Worm (Caenorhabditis elegans) whole organism, L3 larva: Measurements from ENCODE around the gene ugt-16.
A peak's percentile ranks its signal among the peaks of the same experiment; 100 is the strongest.

Experiments
- R02D3.7 ChIP-seq: fragments of 150-350 bp; optimal IDR thresholded peaks from 2 replicates; lab custom pipeline; 2014; ENCODE audit warnings: missing biosample characterization, missing genetic modification characterization
- ZK546.5 ChIP-seq: sonication (generic microtip); optimal IDR thresholded peaks from 2 replicates; lab custom pipeline; 2017; ENCODE audit warnings: missing biosample characterization, missing genetic modification characterization
- aly-2 ChIP-seq: fragments of 150-350 bp; optimal IDR thresholded peaks from 2 replicates; lab custom pipeline; 2014; ENCODE audit warnings: missing biosample characterization, missing genetic modification characterization
- ama-1 ChIP-seq: fragments of 150-350 bp; optimal IDR thresholded peaks from 2 replicates; lab custom pipeline; 2018
- ceh-28 ChIP-seq: fragments of 150-350 bp; optimal IDR thresholded peaks from 2 replicates; lab custom pipeline; 2014; ENCODE audit warnings: missing biosample characterization, missing genetic modification reagents, missing genetic modification characterization
- egl-5 ChIP-seq: fragments of 150-350 bp; optimal IDR thresholded peaks from 2 replicates; lab custom pipeline; 2017; ENCODE audit warnings: missing biosample characterization, missing genetic modification reagents, missing genetic modification characterization, inconsistent platforms
- elt-1 ChIP-seq: fragments of 150-350 bp; optimal IDR thresholded peaks from 2 replicates; lab custom pipeline; 2014; ENCODE audit warnings: missing biosample characterization, missing genetic modification characterization
- elt-2 ChIP-seq: sonication (generic microtip); optimal IDR thresholded peaks from 2 replicates; lab custom pipeline; 2016; ENCODE audit warnings: missing genetic modification reagents, mild to moderate bottlenecking, missing genetic modification characterization, missing compliant biosample characterization
- elt-3 ChIP-seq, 3 experiments: fragments of 150-350 bp in 1 of 3; sonication (generic microtip) in 2 of 3; optimal IDR thresholded peaks; 2 replicates in 2 of 3; 4 replicates in 1 of 3; lab custom pipeline; 2014 to 2017; ENCODE audit warnings: missing biosample characterization in 3 of 3, missing genetic modification characterization in 3 of 3
- eor-1 ChIP-seq, 2 experiments: fragments of 150-350 bp; optimal IDR thresholded peaks; 2 replicates each; lab custom pipeline; 2014 to 2018; ENCODE audit warnings: missing biosample characterization in 2 of 2, missing genetic modification characterization in 2 of 2
- fkh-10 ChIP-seq: sonication (generic microtip); optimal IDR thresholded peaks from 2 replicates; lab custom pipeline; 2017; ENCODE audit warnings: missing biosample characterization, missing genetic modification reagents, missing genetic modification characterization
- fkh-2 ChIP-seq: fragments of 150-350 bp; optimal IDR thresholded peaks from 2 replicates; lab custom pipeline; 2014; ENCODE audit warnings: missing biosample characterization, missing genetic modification reagents, missing genetic modification characterization
- fos-1 ChIP-seq: fragments of 150-350 bp; optimal IDR thresholded peaks from 2 replicates; lab custom pipeline; 2014; ENCODE audit warnings: missing biosample characterization, missing genetic modification characterization
- hmg-11 ChIP-seq: sonication (generic microtip); optimal IDR thresholded peaks from 2 replicates; lab custom pipeline; 2016; ENCODE audit warnings: missing genetic modification characterization, missing compliant biosample characterization
- lin-15B ChIP-seq: fragments of 150-350 bp; optimal IDR thresholded peaks from 2 replicates; lab custom pipeline; 2014; ENCODE audit warnings: missing biosample characterization, missing genetic modification characterization
- lin-39 ChIP-seq: fragments of 150-350 bp; optimal IDR thresholded peaks from 2 replicates; lab custom pipeline; 2018; ENCODE audit warnings: missing biosample characterization, missing genetic modification reagents, missing genetic modification characterization
- lsy-12 ChIP-seq: sonication (generic microtip); optimal IDR thresholded peaks from 2 replicates; lab custom pipeline; 2016; ENCODE audit warnings: mild to moderate bottlenecking, missing genetic modification characterization, missing compliant biosample characterization
- mdl-1 ChIP-seq: fragments of 150-350 bp; optimal IDR thresholded peaks from 2 replicates; lab custom pipeline; 2014; ENCODE audit warnings: missing biosample characterization, missing genetic modification characterization
- mml-1 ChIP-seq: fragments of 150-350 bp; sonication (generic microtip); optimal IDR thresholded peaks from 3 replicates; lab custom pipeline; 2014; ENCODE audit warnings: missing biosample characterization, missing genetic modification characterization
- nfya-1 ChIP-seq: sonication (generic microtip); optimal IDR thresholded peaks from 2 replicates; lab custom pipeline; 2017; ENCODE audit warnings: missing genetic modification characterization, mild to moderate bottlenecking, missing compliant biosample characterization, antibody characterized with exemption, moderate library complexity; ENCODE audit not compliant: insufficient read depth
- nhr-11 ChIP-seq: fragments of 150-350 bp; optimal IDR thresholded peaks from 2 replicates; lab custom pipeline; 2014; ENCODE audit warnings: missing biosample characterization, missing genetic modification characterization
- nhr-12 ChIP-seq: fragments of 150-350 bp; optimal IDR thresholded peaks from 2 replicates; lab custom pipeline; 2014; ENCODE audit warnings: missing biosample characterization, missing genetic modification characterization
- nhr-23 ChIP-seq: fragments of 150-350 bp; optimal IDR thresholded peaks from 2 replicates; lab custom pipeline; 2014; ENCODE audit warnings: missing biosample characterization, missing genetic modification reagents, missing genetic modification characterization
- nhr-237 ChIP-seq: fragments of 150-350 bp; optimal IDR thresholded peaks from 2 replicates; lab custom pipeline; 2014; ENCODE audit warnings: missing biosample characterization, missing genetic modification characterization
- nhr-25 ChIP-seq: sonication (generic microtip); optimal IDR thresholded peaks from 2 replicates; lab custom pipeline; 2017; ENCODE audit warnings: missing biosample characterization, missing genetic modification characterization
- nhr-28 ChIP-seq: fragments of 150-350 bp; optimal IDR thresholded peaks from 2 replicates; lab custom pipeline; 2014; ENCODE audit warnings: missing biosample characterization, missing genetic modification characterization
- nhr-43 ChIP-seq: sonication (generic microtip); optimal IDR thresholded peaks from 2 replicates; lab custom pipeline; 2016; ENCODE audit warnings: mild to moderate bottlenecking, missing genetic modification characterization, missing compliant biosample characterization; ENCODE audit not compliant: poor library complexity, severe bottlenecking
- nhr-67 ChIP-seq: fragments of 150-350 bp; optimal IDR thresholded peaks from 2 replicates; lab custom pipeline; 2014; ENCODE audit warnings: missing biosample characterization, missing genetic modification characterization
- nhr-77 ChIP-seq: fragments of 150-350 bp; optimal IDR thresholded peaks from 2 replicates; lab custom pipeline; 2014; ENCODE audit warnings: missing biosample characterization, missing genetic modification characterization
- pha-4 ChIP-seq: fragments of 150-350 bp; optimal IDR thresholded peaks from 2 replicates; lab custom pipeline; 2014; ENCODE audit warnings: missing biosample characterization, missing genetic modification reagents, missing genetic modification characterization
- sea-2 ChIP-seq: fragments of 150-350 bp; sonication (generic microtip); optimal IDR thresholded peaks from 4 replicates; lab custom pipeline; 2014; ENCODE audit warnings: missing biosample characterization, missing genetic modification reagents, missing genetic modification characterization
- skn-1 ChIP-seq: fragments of 150-350 bp; optimal IDR thresholded peaks from 2 replicates; lab custom pipeline; 2014; ENCODE audit warnings: missing biosample characterization, missing genetic modification characterization
- snpc-4 ChIP-seq: fragments of 150-350 bp; optimal IDR thresholded peaks from 2 replicates; lab custom pipeline; 2014; ENCODE audit warnings: missing biosample characterization, missing genetic modification characterization
- tbx-2 ChIP-seq: sonication (generic microtip); optimal IDR thresholded peaks from 2 replicates; lab custom pipeline; 2016; ENCODE audit warnings: mild to moderate bottlenecking, missing genetic modification characterization, missing compliant biosample characterization
- unc-39 ChIP-seq: sonication (generic microtip); optimal IDR thresholded peaks from 4 replicates; lab custom pipeline; 2017; ENCODE audit warnings: missing biosample characterization, missing genetic modification characterization
- unc-62 ChIP-seq: fragments of 150-350 bp; sonication (generic microtip); optimal IDR thresholded peaks from 4 replicates; lab custom pipeline; 2014; ENCODE audit warnings: missing biosample characterization, missing genetic modification reagents, missing genetic modification characterization
- zag-1 ChIP-seq: fragments of 150-350 bp; optimal IDR thresholded peaks from 2 replicates; lab custom pipeline; 2014; ENCODE audit warnings: missing biosample characterization, missing genetic modification characterization
- ztf-11 ChIP-seq: fragments of 150-350 bp; optimal IDR thresholded peaks from 2 replicates; lab custom pipeline; 2014; ENCODE audit warnings: missing biosample characterization, missing genetic modification characterization
- ztf-4 ChIP-seq: fragments of 150-350 bp; optimal IDR thresholded peaks from 2 replicates; lab custom pipeline; 2014; ENCODE audit warnings: missing biosample characterization, missing genetic modification characterization

ugt-16 gene

ce11 chrV:12806190-12806589 is 18.6 kb upstream of the ugt-16 start, which contains the start of gene ZC443.7:
Gene ZC443.7 (plus strand): TSS chrV:12806490.
- no peak for TF ChIP-seq tbx-2 (tag; lab: Kevin White, UChicago)
- TF ChIP-seq eor-1 (tag; optimal IDR thresholded peaks at IDR 0.05; lab: Kevin White, UChicago): no peak
- TF ChIP-seq nhr-67 (tag; lab: Kevin White, UChicago): no peak
- TF ChIP-seq hmg-11 (tag; lab: Kevin White, UChicago): no peak
- TF ChIP-seq ama-1 (lab: Kevin White, UChicago): no peak
- no peak for TF ChIP-seq elt-1
- TF ChIP-seq aly-2 (tag; lab: Kevin White, UChicago): no peak
- no peak for TF ChIP-seq ZK546.5 (tag; lab: Kevin White, UChicago)

ce11 chrV:12809876-12810275 is 14.9 kb upstream of the ugt-16 start, which contains the start of gene ZC443.1:
Gene ZC443.1 (minus strand): TSS chrV:12810080.
- TF ChIP-seq nhr-237: no peak
- no peak for TF ChIP-seq sea-2 (GFP tag; lab: Kevin White, UChicago)
- TF ChIP-seq nhr-67 (tag; lab: Kevin White, UChicago): no peak
- TF ChIP-seq nhr-77 (tag; lab: Kevin White, UChicago): no peak
- TF ChIP-seq R02D3.7 (tag; lab: Kevin White, UChicago): no peak
- TF ChIP-seq nhr-43: no peak
- TF ChIP-seq nhr-23 (tag; lab: Kevin White, UChicago): no peak
- no peak for TF ChIP-seq lin-15B
- no peak for TF ChIP-seq fos-1 (tag; lab: Kevin White, UChicago)
- no peak for TF ChIP-seq skn-1 (tag; lab: Kevin White, UChicago)
- TF ChIP-seq eor-1 (tag; optimal IDR thresholded peaks at IDR 0.05; lab: Kevin White, UChicago): no peak
- no peak for TF ChIP-seq nfya-1
- TF ChIP-seq mml-1: no peak
- TF ChIP-seq pha-4 (tag; lab: Kevin White, UChicago): no peak
- no peak for TF ChIP-seq nhr-28 (tag; lab: Kevin White, UChicago)

ce11 chrV:12811126-12811525 is 13.7 kb upstream of the ugt-16 start, which contains the start of gene ZC443.2:
Gene ZC443.2 (minus strand): TSS chrV:12811192.
- peak; percentile 46 for TF ChIP-seq fkh-10 (GFP tag; lab: Kevin White, UChicago)
- no peak for TF ChIP-seq tbx-2 (tag; lab: Kevin White, UChicago)

- TF ChIP-seq egl-5 (tag; lab: Kevin White, UChicago): peak; percentile 58
- TF ChIP-seq nhr-67 (tag; lab: Kevin White, UChicago): no peak
- TF ChIP-seq pha-4 (tag; lab: Kevin White, UChicago): peak; percentile 44
- peak; percentile 42 for TF ChIP-seq ama-1 (lab: Kevin White, UChicago)
- TF ChIP-seq nhr-25 (tag; lab: Kevin White, UChicago): no peak
Observed at ce11 chrV:12811810-12812209, 13.0 kb upstream of the ugt-16 start.

- no peak for TF ChIP-seq unc-39 (tag; lab: Kevin White, UChicago)
- no peak for TF ChIP-seq fkh-10 (GFP tag; lab: Kevin White, UChicago)
- TF ChIP-seq ceh-28 (tag; lab: Kevin White, UChicago): no peak
- TF ChIP-seq nhr-237: no peak
- no peak for TF ChIP-seq fos-1 (tag; lab: Kevin White, UChicago)
- TF ChIP-seq elt-1: no peak
- TF ChIP-seq, all 47 proteins: peak for 0
Observed at ce11 chrV:12814022-12814421, 10.8 kb upstream of the ugt-16 start, which contains the start of gene ZC443.3. Gene ZC443.3 (minus strand): TSS chrV:12814122.

- peak; percentile 75 for TF ChIP-seq pha-4 (tag; lab: Kevin White, UChicago)
- TF ChIP-seq ztf-4: no peak
- TF ChIP-seq sea-2 (GFP tag; lab: Kevin White, UChicago): no peak
- TF ChIP-seq nhr-12 (tag; lab: Kevin White, UChicago): no peak
- peak; percentile 38 for TF ChIP-seq ceh-28 (tag; lab: Kevin White, UChicago)
- peak; percentile 17 for TF ChIP-seq nhr-23 (tag; lab: Kevin White, UChicago)
- TF ChIP-seq egl-5 (tag; lab: Kevin White, UChicago): no peak
- TF ChIP-seq fkh-2: peak; percentile 32
- no peak for TF ChIP-seq aly-2 (tag; lab: Kevin White, UChicago)
- TF ChIP-seq elt-2 (tag; lab: Kevin White, UChicago): no peak
- no peak for TF ChIP-seq fos-1 (tag; lab: Kevin White, UChicago)
- TF ChIP-seq snpc-4 (tag; lab: Kevin White, UChicago): peak; percentile 71
- TF ChIP-seq nhr-67 (tag; lab: Kevin White, UChicago): no peak
- peak; percentile 81 for TF ChIP-seq hmg-11 (tag; lab: Kevin White, UChicago)
- TF ChIP-seq ztf-11: no peak
- no peak for TF ChIP-seq nhr-25 (tag; lab: Kevin White, UChicago)
- TF ChIP-seq mdl-1 (tag; lab: Kevin White, UChicago): no peak
- TF ChIP-seq lin-39 (tag; lab: Kevin White, UChicago): peak; percentile 78
- peak; percentile 50 for TF ChIP-seq tbx-2 (tag; lab: Kevin White, UChicago)
- TF ChIP-seq eor-1 (tag; optimal IDR thresholded peaks at IDR 0.05; lab: Kevin White, UChicago): no peak
- TF ChIP-seq lsy-12: peak; percentile 14
- TF ChIP-seq nhr-237: no peak
- no peak for TF ChIP-seq zag-1
- TF ChIP-seq unc-62 (GFP tag; lab: Kevin White, UChicago): no peak
- peak; percentile 12 for TF ChIP-seq skn-1 (tag; lab: Kevin White, UChicago)
- TF ChIP-seq R02D3.7 (tag; lab: Kevin White, UChicago): no peak
- TF ChIP-seq nhr-77 (tag; lab: Kevin White, UChicago): no peak
- TF ChIP-seq lin-15B: peak; percentile 37
- no peak for TF ChIP-seq ZK546.5 (tag; lab: Kevin White, UChicago)
- peak; percentile 13 for TF ChIP-seq nhr-11 (tag; lab: Kevin White, UChicago)
- no peak for TF ChIP-seq elt-3 (tag; optimal IDR thresholded peaks at IDR 0.05; lab: Kevin White, UChicago)
Observed at ce11 chrV:12814481-12814882, 10.3 kb upstream of the ugt-16 start.
